Worm (Caenorhabditis elegans): ENCODE results near the gene C35D10.7.

ce11 chrIII:4806345-4806744 is 49.6 kb upstream of the C35D10.7 start:
- TF ChIP-seq mep-1 (tag; optimal IDR thresholded peaks at IDR 0.05) (no peak), nhr-76 (tag; optimal IDR thresholded peaks at IDR 0.05) (no peak), nhr-237 (tag; optimal IDR thresholded peaks at IDR 0.05) (no peak), snpc-4 (tag; optimal IDR thresholded peaks at IDR 0.05) (no peak), nhr-12 (tag; optimal IDR thresholded peaks at IDR 0.05) (no peak)

Measured in whole organism, mixed stage, embryonic.